Fruit fly (Drosophila melanogaster) whole organism: ENCODE results near the gene Or22a.

ENCODE experiments used
- CG8478 ChIP-seq: fragments of >200 bp; optimal IDR thresholded peaks from 2 replicates; lab custom pipeline; 2018; ENCODE audit warnings: inconsistent platforms
- Dll ChIP-seq: fragments of >200 bp; optimal IDR thresholded peaks from 2 replicates; lab custom pipeline; 2017
- EcR ChIP-seq, 2 experiments: fragments of >200 bp; optimal IDR thresholded peaks; 2 replicates each; lab custom pipeline; 2017; ENCODE audit warnings: missing biosample characterization in 2 of 2, missing genetic modification characterization in 2 of 2, missing genetic modification reagents in 2 of 2
- pan ChIP-seq: fragments of >200 bp; optimal IDR thresholded peaks from 2 replicates; lab custom pipeline; 2017
- psq ChIP-seq: fragments of >200 bp; optimal IDR thresholded peaks from 2 replicates; lab custom pipeline; 2017
- usp ChIP-seq: fragments of >200 bp; optimal IDR thresholded peaks from 2 replicates; lab custom pipeline; 2017; ENCODE audit warnings: missing biosample characterization, missing genetic modification characterization, mixed read lengths

The Or22a gene

DNA sequence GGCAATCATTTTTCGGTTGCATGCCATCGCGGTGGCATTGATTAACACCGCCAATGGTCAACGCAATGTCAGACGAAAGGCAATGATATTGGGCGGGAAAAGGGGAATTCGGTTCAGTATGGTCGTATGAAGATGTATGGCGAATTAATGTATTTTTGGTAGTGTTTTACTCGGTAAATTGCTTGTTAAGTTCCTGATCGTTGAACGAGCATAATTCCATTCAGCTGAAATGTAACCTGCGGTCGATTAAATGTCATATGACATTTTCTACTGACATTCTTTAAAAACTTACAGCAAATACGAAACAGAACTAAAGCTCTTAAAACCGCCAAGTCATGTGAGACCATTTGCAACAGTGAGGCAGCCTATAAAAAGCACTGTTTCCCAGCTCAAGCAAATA lies at the start of gene Or22a:
TSS of gene Or22a (plus strand) at position 301 of the 400 bp plus-strand sequence.
- no peak for TF ChIP-seq psq (lab: Kevin White, UChicago)
- no peak for TF ChIP-seq usp (GFP tag; lab: Kevin White, UChicago)
- TF ChIP-seq EcR (GFP tag; optimal IDR thresholded peaks at IDR 0.05; lab: Kevin White, UChicago): no peak
- TF ChIP-seq Dll (lab: Kevin White, UChicago): no peak
- TF ChIP-seq CG8478 (lab: Kevin White, UChicago): no peak
- TF ChIP-seq pan: no peak

DNA sequence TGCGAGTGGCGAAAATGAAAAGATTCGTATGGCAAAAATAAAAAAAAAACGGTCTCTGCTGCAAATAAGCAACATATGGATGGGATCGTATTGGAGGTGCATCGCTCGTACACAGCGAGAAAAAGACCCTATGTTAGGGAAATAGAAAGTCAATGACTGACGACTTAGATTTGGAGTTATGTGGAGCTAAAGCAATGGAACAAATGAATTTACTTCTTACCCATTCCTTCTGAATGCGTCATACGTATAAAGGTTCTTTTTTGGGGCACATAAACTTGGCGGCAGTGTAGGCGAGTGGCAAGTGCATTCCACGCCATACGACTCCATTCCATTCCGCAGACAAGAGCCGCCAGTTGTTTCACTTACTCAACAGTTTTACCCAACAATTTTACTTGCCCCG lies 49.5 kb upstream of the Or22a start:
- TF ChIP-seq CG8478 (lab: Kevin White, UChicago) (no peak), usp (GFP tag; lab: Kevin White, UChicago) (no peak), pan (no peak), Dll (lab: Kevin White, UChicago) (no peak), EcR (GFP tag; optimal IDR thresholded peaks at IDR 0.05; lab: Kevin White, UChicago) (no peak), psq (lab: Kevin White, UChicago) (no peak)

DNA sequence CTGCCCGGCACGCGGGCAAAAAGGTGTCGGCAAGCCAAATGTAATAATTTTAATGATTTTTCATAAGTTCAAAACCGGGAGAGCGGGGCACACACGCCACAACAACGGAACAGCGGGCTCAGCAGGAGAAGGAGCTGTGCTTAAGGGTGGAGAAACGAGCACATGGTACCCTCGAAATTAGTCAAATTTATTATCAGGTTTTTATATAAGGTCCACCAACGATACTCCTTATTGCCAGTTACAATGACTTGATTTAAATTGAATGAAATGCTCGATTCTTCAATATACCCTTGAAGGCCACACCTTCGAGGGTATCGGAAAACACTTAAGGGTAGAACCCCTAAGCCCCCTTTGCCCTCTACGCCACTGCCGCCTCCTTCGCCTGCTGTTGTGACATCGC lies 46.9 kb upstream of the Or22a start:
- no peak for TF ChIP-seq psq (lab: Kevin White, UChicago)
- TF ChIP-seq Dll (lab: Kevin White, UChicago): no peak
- no peak for TF ChIP-seq usp (GFP tag; lab: Kevin White, UChicago)
- TF ChIP-seq pan: peak; percentile 79
- no peak for TF ChIP-seq EcR (GFP tag; optimal IDR thresholded peaks at IDR 0.05; lab: Kevin White, UChicago)

DNA sequence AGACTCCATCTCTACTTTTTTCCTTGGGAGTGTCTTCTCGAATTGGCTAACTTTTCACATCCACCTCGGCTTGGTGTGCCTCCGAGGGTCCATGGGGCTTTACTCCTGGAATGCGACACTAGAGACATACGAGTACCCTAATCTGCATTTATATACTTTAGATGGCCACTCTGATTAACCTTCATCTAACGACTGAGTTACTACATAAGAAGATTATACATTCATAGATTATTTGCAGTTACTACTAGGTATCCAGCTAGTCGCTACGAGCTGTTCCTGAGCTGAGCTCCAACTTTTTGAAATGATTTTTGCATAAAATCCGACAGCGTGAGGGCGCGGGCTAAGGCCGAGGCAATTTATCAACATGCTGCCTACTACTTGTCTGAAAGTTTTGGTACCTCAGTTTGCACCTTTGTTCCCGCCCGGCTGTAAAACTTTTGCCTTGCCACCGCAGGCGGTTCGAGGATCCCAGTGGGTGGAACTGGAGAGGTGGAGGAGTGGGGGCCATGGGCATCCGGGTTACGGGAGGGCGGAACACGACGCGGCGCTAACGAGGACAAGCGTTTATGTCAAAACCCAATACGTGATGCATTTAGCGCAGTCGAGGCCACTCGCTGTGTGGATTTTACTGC lies 43.3 kb upstream of the Or22a start:
- TF ChIP-seq CG8478 (lab: Kevin White, UChicago) (no peak), psq (lab: Kevin White, UChicago) (no peak), Dll (lab: Kevin White, UChicago) (no peak), pan (no peak), usp (GFP tag; lab: Kevin White, UChicago) (no peak)

DNA sequence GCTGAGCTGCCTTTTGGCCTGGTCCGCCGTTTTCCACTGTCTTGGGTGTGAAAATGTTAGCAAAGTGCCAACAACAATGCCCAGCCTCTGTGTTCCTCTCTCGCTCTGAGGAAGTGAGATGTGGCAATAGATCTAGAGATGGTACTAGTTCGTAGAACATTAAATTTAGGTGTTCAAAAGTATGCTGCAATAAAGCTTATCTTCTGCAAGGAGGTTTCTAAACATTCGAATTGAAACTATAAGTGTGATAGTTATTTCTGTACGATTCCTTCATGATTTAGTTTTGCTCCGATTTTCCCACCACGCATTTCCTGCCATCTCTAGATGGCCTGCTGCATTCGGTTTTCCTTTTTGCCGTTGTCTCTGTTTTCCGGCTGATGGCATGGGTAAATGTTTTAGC lies 41.8 kb upstream of the Or22a start:
- TF ChIP-seq pan: no peak
- TF ChIP-seq usp (GFP tag; lab: Kevin White, UChicago): no peak
- TF ChIP-seq Dll (lab: Kevin White, UChicago): no peak
- no peak for TF ChIP-seq psq (lab: Kevin White, UChicago)
- TF ChIP-seq CG8478 (lab: Kevin White, UChicago): no peak
- TF ChIP-seq EcR (GFP tag; optimal IDR thresholded peaks at IDR 0.05; lab: Kevin White, UChicago): no peak

DNA sequence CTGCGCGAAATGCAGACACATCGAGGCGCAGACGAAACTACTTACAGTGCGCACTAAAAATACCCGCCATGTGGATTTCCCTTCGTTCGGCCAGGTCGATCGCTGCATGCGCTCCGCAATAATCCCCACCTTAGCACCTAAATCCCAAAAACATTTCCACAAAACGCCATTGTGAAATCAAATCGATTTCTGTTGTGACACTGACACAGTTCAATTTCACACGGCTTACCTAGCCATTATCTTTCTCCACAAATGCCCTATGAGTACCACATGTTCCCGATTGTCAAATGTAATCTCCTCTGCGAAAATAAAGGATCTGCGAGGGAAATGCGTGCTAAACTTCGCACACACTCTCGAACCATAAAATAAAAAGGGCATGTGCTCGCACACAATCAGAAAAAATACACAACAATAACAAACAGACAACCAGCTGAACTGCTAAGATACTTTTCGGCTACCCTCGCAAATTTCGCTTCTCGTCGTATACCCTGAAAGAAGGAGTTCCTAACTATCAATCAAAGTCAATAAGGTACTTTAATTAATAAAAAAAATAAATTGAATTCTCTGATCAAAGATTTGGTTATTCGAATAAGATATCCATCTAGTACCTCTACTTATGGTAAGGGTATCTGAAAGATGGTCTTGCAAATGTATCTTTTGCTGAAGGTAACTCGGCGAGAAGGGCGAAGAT lies 34.2 kb upstream of the Or22a start:
- TF ChIP-seq Dll (lab: Kevin White, UChicago) (no peak), usp (GFP tag; lab: Kevin White, UChicago) (no peak), CG8478 (lab: Kevin White, UChicago) (no peak), EcR (GFP tag; optimal IDR thresholded peaks at IDR 0.05; lab: Kevin White, UChicago) (no peak)

DNA sequence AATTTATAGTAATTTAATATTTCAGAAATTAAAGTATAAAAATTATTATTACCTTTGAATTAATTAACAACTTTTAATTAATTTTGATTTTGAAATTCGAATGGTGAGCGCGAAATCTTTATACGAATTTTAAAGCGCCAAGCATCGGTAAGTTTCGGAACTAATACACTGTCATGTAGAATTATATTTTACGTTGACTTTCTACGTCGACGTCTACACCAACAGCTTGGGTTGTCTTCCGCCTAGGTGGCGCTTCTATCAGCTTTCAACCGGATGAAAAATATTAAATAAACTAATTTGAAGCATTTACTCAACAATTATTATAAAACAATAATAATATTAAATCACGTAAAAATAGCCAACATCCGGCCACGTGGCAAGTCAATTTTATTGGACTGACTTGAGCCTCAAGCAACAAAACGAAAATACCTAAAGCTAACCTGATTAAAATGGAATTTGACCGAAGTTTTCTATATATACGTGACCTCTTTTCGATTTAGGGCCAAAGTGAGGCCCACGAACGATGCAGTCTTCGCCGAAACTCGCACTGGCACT lies 28.4 kb upstream of the Or22a start, which contains the start of gene CG31928:
TSS of gene CG31928 (plus strand) at position 505 of the 555 bp plus-strand sequence.
- no peak for TF ChIP-seq CG8478 (lab: Kevin White, UChicago)
- no peak for TF ChIP-seq pan
- TF ChIP-seq Dll (lab: Kevin White, UChicago): no peak

DNA sequence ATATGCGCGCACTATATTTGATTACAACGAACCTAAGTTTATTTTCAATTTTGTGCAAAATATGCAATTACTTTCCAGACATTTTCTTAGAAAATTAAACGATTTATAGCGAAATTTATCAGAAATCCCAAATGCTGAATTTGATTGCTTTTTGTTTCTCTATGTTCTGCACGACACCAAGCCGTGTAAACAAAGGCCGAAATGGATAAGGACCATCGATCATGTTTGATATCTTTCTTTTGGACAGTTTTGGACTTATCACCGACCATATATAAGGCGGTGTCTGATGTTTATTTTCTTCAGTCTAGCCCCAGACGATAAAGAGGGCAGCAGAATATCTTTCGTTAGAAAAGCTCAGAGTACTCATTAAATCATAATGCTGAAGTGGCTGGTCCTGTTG lies 26.5 kb upstream of the Or22a start, which contains the start of gene CG33128:
TSS of gene CG33128 (plus strand) at position 301 of the 400 bp plus-strand sequence.
- no peak for TF ChIP-seq EcR (GFP tag; optimal IDR thresholded peaks at IDR 0.05; lab: Kevin White, UChicago)
- TF ChIP-seq pan: no peak
- no peak for TF ChIP-seq Dll (lab: Kevin White, UChicago)
- TF ChIP-seq psq (lab: Kevin White, UChicago): no peak
- no peak for TF ChIP-seq usp (GFP tag; lab: Kevin White, UChicago)
- no peak for TF ChIP-seq CG8478 (lab: Kevin White, UChicago)

DNA sequence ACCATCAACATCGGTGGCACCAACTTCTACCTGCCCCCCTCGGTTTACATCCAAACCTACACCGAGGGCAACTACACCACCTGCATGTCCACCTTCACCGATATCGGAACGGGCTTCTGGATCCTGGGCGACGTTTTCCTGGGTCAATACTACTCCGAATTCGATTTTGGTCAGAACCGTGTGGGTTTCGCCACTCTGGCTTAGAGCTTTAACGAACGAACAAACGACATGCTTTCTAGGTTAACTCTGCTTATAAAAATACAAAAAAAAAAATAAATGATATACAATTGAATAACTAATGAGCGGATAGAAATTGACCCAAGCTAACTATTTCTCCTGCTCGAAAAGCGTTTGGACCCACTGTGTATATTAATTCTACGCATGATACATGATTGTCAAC lies 25.1 kb upstream of the Or22a start, which contains the start of gene CG31926:
TSS of gene CG31926 (plus strand) at position 301 of the 400 bp plus-strand sequence.
- TF ChIP-seq Dll (lab: Kevin White, UChicago): no peak
- TF ChIP-seq EcR (GFP tag; optimal IDR thresholded peaks at IDR 0.05; lab: Kevin White, UChicago): no peak
- no peak for TF ChIP-seq usp (GFP tag; lab: Kevin White, UChicago)
- no peak for TF ChIP-seq psq (lab: Kevin White, UChicago)
- no peak for TF ChIP-seq CG8478 (lab: Kevin White, UChicago)
- no peak for TF ChIP-seq pan

DNA sequence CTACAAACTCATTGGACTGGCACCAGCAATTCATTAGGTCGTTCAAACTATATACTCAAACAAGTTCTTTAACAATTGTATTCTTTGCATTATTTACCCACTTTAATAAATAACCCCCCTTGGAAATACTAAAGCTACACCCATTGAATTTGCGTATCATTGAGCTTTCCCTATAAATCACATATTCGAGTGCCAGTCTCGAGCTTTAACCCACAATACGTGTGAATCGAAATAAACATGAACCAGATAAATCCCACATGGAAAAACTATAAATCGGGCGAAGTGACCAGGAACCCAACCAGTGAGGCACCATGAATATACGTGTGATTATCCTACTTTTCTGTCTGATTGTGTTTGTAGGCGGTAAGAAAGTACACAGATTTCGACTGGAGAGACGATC lies 23.3 kb upstream of the Or22a start, which contains the start of gene CG31661:
TSS of gene CG31661 (plus strand) at position 301 of the 400 bp plus-strand sequence.
- TF ChIP-seq CG8478 (lab: Kevin White, UChicago): no peak
- TF ChIP-seq Dll (lab: Kevin White, UChicago): no peak
- no peak for TF ChIP-seq pan
- TF ChIP-seq EcR (GFP tag; optimal IDR thresholded peaks at IDR 0.05; lab: Kevin White, UChicago): no peak
- TF ChIP-seq psq (lab: Kevin White, UChicago): no peak
- no peak for TF ChIP-seq usp (GFP tag; lab: Kevin White, UChicago)

DNA sequence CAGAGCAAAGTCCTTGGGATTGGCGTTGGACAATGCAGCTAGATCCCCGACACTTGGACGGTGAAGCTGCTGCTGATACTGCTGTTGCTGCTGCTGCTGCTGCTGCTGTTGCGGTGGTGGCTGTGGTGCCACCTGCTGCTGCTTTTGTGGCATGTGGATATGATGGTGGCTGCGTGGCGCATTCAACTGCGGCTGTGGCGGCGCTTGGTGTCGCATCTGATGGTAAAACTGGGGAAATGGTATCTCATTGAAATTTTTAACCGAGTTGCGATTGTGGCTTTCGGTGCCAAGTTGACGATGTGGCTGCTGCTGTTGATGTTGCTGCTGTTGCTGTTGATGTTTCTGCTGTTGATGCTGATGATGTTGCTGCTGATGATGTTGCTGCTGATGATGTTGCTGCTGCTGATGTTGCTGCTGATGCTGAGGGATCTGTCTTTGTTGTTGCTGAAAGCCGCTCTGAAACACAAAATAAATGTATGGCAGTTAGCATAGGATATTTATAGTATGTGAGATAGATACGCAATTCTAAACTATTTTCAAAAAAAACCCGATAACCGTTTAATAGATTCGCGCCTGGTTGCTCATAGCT lies 21.2 kb upstream of the Or22a start:
- no peak for TF ChIP-seq psq (lab: Kevin White, UChicago)
- no peak for TF ChIP-seq Dll (lab: Kevin White, UChicago)
- TF ChIP-seq pan: no peak
- TF ChIP-seq CG8478 (lab: Kevin White, UChicago): no peak
- no peak for TF ChIP-seq EcR (GFP tag; optimal IDR thresholded peaks at IDR 0.05; lab: Kevin White, UChicago)
- no peak for TF ChIP-seq usp (GFP tag; lab: Kevin White, UChicago)
